Worm (Caenorhabditis elegans): ENCODE results near the gene ZC416.2.

- TF ChIP-seq scrt-1 (GFP tag; IDR thresholded peaks at IDR 0.05) = no peak
- TF ChIP-seq tbx-37 (GFP tag; conservative IDR thresholded peaks at IDR 0.05) = no peak
- TF ChIP-seq ets-7 (tag; optimal IDR thresholded peaks at IDR 0.05) = no peak
- no peak for TF ChIP-seq hmg-4 (GFP tag; optimal IDR thresholded peaks at IDR 0.05)
- no peak for TF ChIP-seq flt-1 (GFP tag; IDR thresholded peaks at IDR 0.05)
- no peak for TF ChIP-seq ceh-13 (GFP tag; optimal IDR thresholded peaks at IDR 0.05)
- TF ChIP-seq tbx-11 (GFP tag; IDR thresholded peaks at IDR 0.05) = no peak
These were observed at the start of gene ZC416.2 for ce11 chrIV:3633254-3633653.
